Worm (Caenorhabditis elegans) whole organism, L4/young adult: ENCODE results near the gene srx-95.
A peak's percentile ranks its signal among the peaks of the same experiment; 100 is the strongest.

ENCODE experiments used
- W03F9.2 ChIP-seq: fragments of 150-350 bp; optimal IDR thresholded peaks from 2 replicates; lab custom pipeline; 2014; ENCODE audit warnings: missing biosample characterization, missing genetic modification characterization
- dao-5 ChIP-seq: sonication (generic microtip); optimal IDR thresholded peaks from 2 replicates; lab custom pipeline; 2016; ENCODE audit warnings: missing genotype, missing genetic modification characterization, moderate library complexity, missing compliant biosample characterization
- him-1 ChIP-seq: sonication (generic microtip); optimal IDR thresholded peaks from 2 replicates; lab custom pipeline; 2016; ENCODE audit warnings: missing genotype, missing genetic modification reagents, missing genetic modification characterization, missing compliant biosample characterization

The srx-95 gene

ce11 chrII:6710596-6710995, 44.0 kb downstream of the srx-95 start:
- TF ChIP-seq W03F9.2 (no peak), dao-5 (tag; lab: Kevin White, UChicago) (no peak), him-1 (no peak)

- no peak for TF ChIP-seq dao-5 (tag; lab: Kevin White, UChicago)
- no peak for TF ChIP-seq W03F9.2
- TF ChIP-seq him-1 = no peak
Observed at ce11 chrII:6709680-6710079, 44.9 kb downstream of the srx-95 start.

- no peak for TF ChIP-seq W03F9.2
- peak; percentile 56 for TF ChIP-seq him-1
Observed at ce11 chrII:6708980-6709379, 45.6 kb downstream of the srx-95 start.

ce11 chrII:6707496-6708260, 46.9 kb downstream of the srx-95 start:
- TF ChIP-seq him-1 = no peak
- no peak for TF ChIP-seq W03F9.2
- TF ChIP-seq dao-5 (tag; lab: Kevin White, UChicago) = no peak

- no peak for TF ChIP-seq dao-5 (tag; lab: Kevin White, UChicago)
- no peak for TF ChIP-seq him-1
- TF ChIP-seq W03F9.2 = no peak
Observed at ce11 chrII:6706552-6707091, 47.9 kb downstream of the srx-95 start.

- TF ChIP-seq W03F9.2 (no peak), him-1 (no peak), dao-5 (tag; lab: Kevin White, UChicago) (no peak)
Observed at ce11 chrII:6705593-6706228, 48.9 kb downstream of the srx-95 start, which contains the start of gene rpy-1. TSS of gene rpy-1 (minus strand) at chrII:6705643.
